Worm (Caenorhabditis elegans) whole organism, mixed stage, embryonic: ENCODE measurements around the gene sdpn-1.

Experiments
- elt-3 ChIP-seq: fragments of 150-350 bp; optimal IDR thresholded peaks from 2 replicates; lab custom pipeline; 2014; ENCODE audit warnings: missing biosample characterization, missing genetic modification characterization
- mab-5 ChIP-seq: fragments of 150-350 bp; optimal IDR thresholded peaks from 2 replicates; lab custom pipeline; 2014; ENCODE audit warnings: missing biosample characterization, missing genetic modification characterization
- nhr-28 ChIP-seq: fragments of 150-350 bp; optimal IDR thresholded peaks from 2 replicates; lab custom pipeline; 2014; ENCODE audit warnings: missing biosample characterization, missing genetic modification characterization
- pha-4 ChIP-seq: fragments of 150-350 bp; optimal IDR thresholded peaks from 2 replicates; lab custom pipeline; 2018; ENCODE audit warnings: missing biosample characterization, missing genetic modification reagents, missing genetic modification characterization
- unc-39 ChIP-seq: fragments of 150-350 bp; optimal IDR thresholded peaks from 2 replicates; lab custom pipeline; 2014; ENCODE audit warnings: missing biosample characterization, missing genetic modification characterization
- unc-62 ChIP-seq: fragments of 150-350 bp; optimal IDR thresholded peaks from 2 replicates; lab custom pipeline; 2014; ENCODE audit warnings: missing biosample characterization, missing genetic modification reagents, missing genetic modification characterization

DNA sequence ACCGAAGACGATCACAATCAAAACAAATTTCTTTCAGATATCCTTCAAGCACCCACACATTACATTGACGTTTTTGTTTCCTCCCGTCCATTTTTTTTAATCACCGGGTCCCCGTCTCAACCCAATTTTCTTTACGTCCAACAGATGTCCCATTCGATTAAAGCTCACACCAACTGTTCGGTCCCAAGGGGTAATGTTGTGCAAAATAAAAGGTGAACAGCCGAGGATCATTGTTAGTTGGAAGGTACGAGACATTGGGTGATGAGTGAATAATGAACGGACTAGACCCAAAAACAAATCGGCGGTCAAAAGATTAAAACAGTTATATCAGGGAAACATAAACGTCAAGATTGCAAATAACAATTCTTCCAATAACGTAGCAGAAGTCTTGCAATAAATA is 52.6 kb downstream of the sdpn-1 start:
- TF ChIP-seq elt-3 (no peak), unc-62 (GFP tag; lab: Kevin White, UChicago) (no peak), unc-39 (tag; lab: Kevin White, UChicago) (no peak), pha-4 (no peak), nhr-28 (tag; lab: Kevin White, UChicago) (no peak), mab-5 (no peak)
